Worm (Caenorhabditis elegans): Measurements from ENCODE around the gene F07G6.8.

DNA sequence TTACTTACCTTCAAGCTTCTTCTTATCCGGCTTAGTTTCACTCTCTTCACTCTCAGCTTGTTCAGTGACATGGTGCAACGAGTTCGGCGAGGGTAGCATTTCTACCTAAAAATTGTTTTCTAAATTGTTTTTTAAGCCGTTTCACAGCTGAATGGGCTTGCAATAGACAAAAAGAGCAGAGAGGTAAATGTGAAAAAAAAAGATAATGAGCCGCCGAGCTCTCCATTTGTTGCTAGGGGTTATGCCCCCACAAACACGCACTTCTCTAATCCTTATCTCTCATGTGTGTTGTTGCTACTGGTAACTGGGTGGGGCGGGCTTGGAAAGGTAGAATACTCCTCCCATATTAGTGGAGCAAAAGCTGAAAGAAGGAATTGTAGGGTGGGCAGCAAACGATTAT, 16.4 kb downstream of the F07G6.8 start, which contains the start of gene C36C9.5:
- no peak for TF ChIP-seq ceh-82 (tag; optimal IDR thresholded peaks at IDR 0.05)
- TF ChIP-seq elt-2 (tag; optimal IDR thresholded peaks at IDR 0.05), result no peak
- no peak for TF ChIP-seq nhr-11 (tag; optimal IDR thresholded peaks at IDR 0.05)
- no peak for TF ChIP-seq nhr-77 (tag; optimal IDR thresholded peaks at IDR 0.05)
- TF ChIP-seq jun-1 (tag; optimal IDR thresholded peaks at IDR 0.05), result no peak

Measured in whole organism, L3 larva.